Worm (Caenorhabditis elegans) whole organism, late embryonic: ENCODE results near the gene F09A5.3.

ENCODE experiments used
- Y22D7AL.16 ChIP-seq: sonication (generic microtip); optimal IDR thresholded peaks from 2 replicates; lab custom pipeline; 2016; ENCODE audit warnings: missing genetic modification characterization, missing compliant biosample characterization
- ceh-18 ChIP-seq: sonication (generic microtip); optimal IDR thresholded peaks from 2 replicates; lab custom pipeline; 2016; ENCODE audit warnings: missing genetic modification characterization, missing compliant biosample characterization
- mec-3 ChIP-seq: sonication (generic microtip); optimal IDR thresholded peaks from 2 replicates; lab custom pipeline; 2016; ENCODE audit warnings: borderline replicate concordance, missing genetic modification characterization, missing compliant biosample characterization
- pqm-1 ChIP-seq: sonication (generic microtip); optimal IDR thresholded peaks from 2 replicates; lab custom pipeline; 2016; ENCODE audit warnings: missing genetic modification characterization, missing compliant biosample characterization
- sox-4 ChIP-seq: sonication (generic microtip); optimal IDR thresholded peaks from 2 replicates; lab custom pipeline; 2017; ENCODE audit warnings: mild to moderate bottlenecking, missing genetic modification characterization, inconsistent platforms, missing compliant biosample characterization
- tbx-7 ChIP-seq: sonication (generic microtip); optimal IDR thresholded peaks from 2 replicates; lab custom pipeline; 2016; ENCODE audit warnings: missing genotype, missing genetic modification characterization, missing compliant biosample characterization
- unc-86 ChIP-seq: sonication (generic microtip); optimal IDR thresholded peaks from 2 replicates; lab custom pipeline; 2016; ENCODE audit warnings: missing genetic modification characterization, missing compliant biosample characterization

DNA sequence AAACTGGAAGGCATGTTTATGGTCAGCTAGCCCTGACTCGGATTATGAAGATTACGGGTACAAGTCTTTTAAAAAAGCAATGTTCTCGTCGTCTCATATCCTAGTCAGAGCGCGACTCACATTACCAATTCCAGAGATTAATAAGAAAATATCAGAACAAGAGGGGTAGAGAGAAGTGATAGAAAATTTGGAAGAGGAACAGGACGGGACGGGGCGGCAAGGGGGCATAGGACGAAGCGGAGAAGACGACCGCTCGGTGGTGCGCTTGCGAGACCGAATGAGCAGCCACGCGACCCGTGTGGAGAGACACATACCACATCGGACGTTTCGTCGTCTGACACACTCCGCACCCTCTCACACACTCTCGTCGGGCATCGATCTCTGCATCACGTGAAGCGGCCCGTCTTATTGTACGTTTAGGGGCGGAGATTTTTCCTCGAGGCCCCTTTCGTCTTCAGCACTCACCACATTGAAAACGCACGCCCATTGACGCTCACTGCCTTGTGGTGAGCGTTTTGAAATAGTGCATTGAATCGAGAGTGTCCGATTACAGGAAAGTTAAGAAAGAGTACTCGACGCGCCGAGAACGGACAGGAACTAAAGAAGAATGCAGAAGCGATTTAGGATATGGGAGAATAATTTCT is 3.7 kb downstream of the F09A5.3 start:
- TF ChIP-seq pqm-1 (tag; lab: Kevin White, UChicago) (peak; percentile 19), Y22D7AL.16 (tag; lab: Kevin White, UChicago) (no peak), unc-86 (tag; lab: Kevin White, UChicago) (no peak), tbx-7 (peak; percentile 17), sox-4 (tag; lab: Kevin White, UChicago) (no peak), mec-3 (tag; lab: Kevin White, UChicago) (no peak), ceh-18 (tag; lab: Kevin White, UChicago) (peak; percentile 97)
